Fruit fly (Drosophila melanogaster) whole organism, embryonic: ENCODE results near the gene Trf.

ENCODE experiments used
- Ada2b ChIP-seq: fragments of 200-800 bp; sonication (Bioruptor generic); IDR thresholded peaks from 2 replicates; pipeline ENCODE4 v1.3.6; 2022; ENCODE audit warnings: missing biosample characterization, missing genetic modification characterization
- Bdp1 ChIP-seq: fragments of 200-800 bp; sonication (Bioruptor generic); optimal IDR thresholded peaks from 3 replicates; lab custom pipeline; 2016; ENCODE audit warnings: missing biosample characterization, missing genetic modification characterization
- CG12744 ChIP-seq: fragments of 200-800 bp; sonication (Bioruptor generic); optimal IDR thresholded peaks from 2 replicates; lab custom pipeline; 2016; ENCODE audit warnings: missing biosample characterization, missing genetic modification characterization
- CG13296 ChIP-seq: fragments of 200-800 bp; sonication (Bioruptor generic); optimal IDR thresholded peaks from 3 replicates; lab custom pipeline; 2018; ENCODE audit warnings: missing biosample characterization, mild to moderate bottlenecking, missing genetic modification characterization
- CG13424 ChIP-seq: fragments of 200-800 bp; sonication (Bioruptor generic); optimal IDR thresholded peaks from 2 replicates; lab custom pipeline; 2019; ENCODE audit warnings: missing biosample characterization, mild to moderate bottlenecking, missing genetic modification characterization, moderate library complexity
- CG14441 ChIP-seq: fragments of 200-800 bp; sonication (Bioruptor generic); IDR thresholded peaks from 2 replicates; pipeline ENCODE4 v1.3.6; 2022; ENCODE audit warnings: missing biosample characterization, missing genetic modification characterization
- CG14667 ChIP-seq: fragments of 200-800 bp; sonication (Bioruptor generic); IDR thresholded peaks from 2 replicates; pipeline ENCODE4 v1.3.6; 2022; ENCODE audit warnings: missing biosample characterization, missing genetic modification characterization
- CG14965 ChIP-seq: fragments of 200-800 bp; sonication (Bioruptor generic); optimal IDR thresholded peaks from 2 replicates; lab custom pipeline; 2016; ENCODE audit warnings: missing biosample characterization, missing genetic modification characterization, borderline replicate concordance
- CG15514 ChIP-seq: fragments of 200-800 bp; sonication (Bioruptor generic); optimal IDR thresholded peaks from 3 replicates; lab custom pipeline; 2017; ENCODE audit warnings: missing biosample characterization, missing genetic modification characterization, mild to moderate bottlenecking, moderate library complexity, missing genetic modification reagents
- CG15696 ChIP-seq: fragments of 200-800 bp; sonication (Bioruptor generic); optimal IDR thresholded peaks from 2 replicates; lab custom pipeline; 2019; ENCODE audit warnings: missing biosample characterization, mild to moderate bottlenecking, missing genetic modification characterization, moderate library complexity
- CG17385 ChIP-seq: fragments of 200-800 bp; sonication (Bioruptor generic); optimal IDR thresholded peaks from 3 replicates; lab custom pipeline; 2018; ENCODE audit warnings: missing biosample characterization, mild to moderate bottlenecking, missing genetic modification characterization
- CG4282 ChIP-seq: fragments of 200-800 bp; sonication (Bioruptor generic); optimal IDR thresholded peaks from 2 replicates; lab custom pipeline; 2016; ENCODE audit warnings: missing biosample characterization, missing genetic modification characterization
- CG6272 ChIP-seq: fragments of 200-800 bp; sonication (Bioruptor generic); IDR thresholded peaks from 2 replicates; pipeline ENCODE4 v1.3.6; 2022; ENCODE audit warnings: missing biosample characterization, missing genetic modification characterization
- CG6813 ChIP-seq: fragments of 200-800 bp; sonication (Bioruptor generic); optimal IDR thresholded peaks from 2 replicates; lab custom pipeline; 2017; ENCODE audit warnings: missing biosample characterization, missing genetic modification characterization, mild to moderate bottlenecking, moderate library complexity, missing genetic modification reagents
- CG7839 ChIP-seq: fragments of 200-800 bp; sonication (Bioruptor generic); optimal IDR thresholded peaks from 3 replicates; lab custom pipeline; 2018; ENCODE audit warnings: missing biosample characterization, mild to moderate bottlenecking, missing genetic modification characterization, moderate library complexity
- CG8388 ChIP-seq: fragments of 200-800 bp; sonication (Bioruptor generic); optimal IDR thresholded peaks from 2 replicates; lab custom pipeline; 2019; ENCODE audit warnings: missing biosample characterization, mild to moderate bottlenecking, missing genetic modification characterization, moderate library complexity
- CG8478 ChIP-seq: fragments of >200 bp; optimal IDR thresholded peaks from 2 replicates; lab custom pipeline; 2018
- Dbx ChIP-seq: fragments of 200-800 bp; sonication (Bioruptor generic); IDR thresholded peaks from 3 replicates; pipeline ENCODE4 v1.3.6; 2022; ENCODE audit warnings: missing biosample characterization, missing genetic modification characterization
- Dp ChIP-seq: fragments of 200-800 bp; sonication (Bioruptor generic); optimal IDR thresholded peaks from 2 replicates; lab custom pipeline; 2018; ENCODE audit warnings: missing biosample characterization, mild to moderate bottlenecking, missing genetic modification characterization, moderate library complexity
- H2.0 ChIP-seq: fragments of 200-800 bp; sonication (Bioruptor generic); IDR thresholded peaks from 2 replicates; pipeline ENCODE4 v1.3.6; 2022; ENCODE audit warnings: missing biosample characterization, missing genetic modification characterization
- Hand ChIP-seq: fragments of 200-800 bp; sonication (Bioruptor generic); optimal IDR thresholded peaks from 2 replicates; lab custom pipeline; 2017; ENCODE audit warnings: mild to moderate bottlenecking, missing biosample characterization, missing genetic modification reagents, missing genetic modification characterization
- Lim3 ChIP-seq: fragments of 200-800 bp; sonication (Bioruptor generic); IDR thresholded peaks from 2 replicates; pipeline ENCODE4 v1.3.6; 2022; ENCODE audit warnings: missing biosample characterization, missing genetic modification characterization
- Lpt ChIP-seq: fragments of >200 bp; optimal IDR thresholded peaks from 2 replicates; lab custom pipeline; 2018; ENCODE audit warnings: missing biosample characterization, missing genetic modification characterization
- Neu2 ChIP-seq: fragments of 200-800 bp; sonication (Bioruptor generic); optimal IDR thresholded peaks from 3 replicates; lab custom pipeline; 2016; ENCODE audit warnings: missing biosample characterization, missing genetic modification characterization, borderline replicate concordance
- Oli ChIP-seq: fragments of 200-800 bp; sonication (Bioruptor generic); optimal IDR thresholded peaks from 2 replicates; lab custom pipeline; 2018; ENCODE audit warnings: missing biosample characterization, mild to moderate bottlenecking, missing genetic modification characterization, moderate library complexity
- PHDP ChIP-seq: fragments of 200-800 bp; sonication (Bioruptor generic); optimal IDR thresholded peaks from 3 replicates; lab custom pipeline; 2018; ENCODE audit warnings: missing biosample characterization, mild to moderate bottlenecking, missing genetic modification characterization, moderate library complexity
- Rfx ChIP-seq: fragments of 200-800 bp; sonication (Bioruptor generic); IDR thresholded peaks from 2 replicates; pipeline ENCODE4 v1.3.6; 2022; ENCODE audit warnings: missing biosample characterization, missing genetic modification characterization
- Sin3A ChIP-seq: fragments of >200 bp; optimal IDR thresholded peaks from 2 replicates; lab custom pipeline; 2018
- Trl ChIP-seq, 3 experiments: fragments of >200 bp in 2 of 3; fragments of 200-800 bp in 1 of 3; sonication (Bioruptor generic) in 1 of 3; optimal IDR thresholded peaks; 2 replicates in 1 of 3; 3 replicates in 2 of 3; lab custom pipeline; 2016 to 2017; ENCODE audit warnings: missing biosample characterization in 1 of 3, missing genetic modification characterization in 1 of 3
- ac ChIP-seq: fragments of 200-800 bp; sonication (Bioruptor generic); optimal IDR thresholded peaks from 3 replicates; lab custom pipeline; 2017; ENCODE audit warnings: missing biosample characterization, mild to moderate bottlenecking, missing genetic modification characterization
- amos ChIP-seq: fragments of 200-800 bp; sonication (Bioruptor generic); IDR thresholded peaks from 2 replicates; pipeline ENCODE4 v1.3.6; 2022; ENCODE audit warnings: missing biosample characterization, missing genetic modification characterization; ENCODE audit not compliant: partially characterized antibody
- cg ChIP-seq: fragments of 200-800 bp; sonication (Bioruptor generic); optimal IDR thresholded peaks from 3 replicates; lab custom pipeline; 2019; ENCODE audit warnings: missing biosample characterization, mild to moderate bottlenecking, missing genetic modification characterization, moderate library complexity
- crol ChIP-seq: fragments of 200-800 bp; sonication (Bioruptor generic); IDR thresholded peaks from 2 replicates; pipeline ENCODE4 v1.3.6; 2022; ENCODE audit warnings: missing biosample characterization, missing genetic modification characterization
- dysf ChIP-seq: fragments of 200-800 bp; sonication (Bioruptor generic); IDR thresholded peaks from 3 replicates; pipeline ENCODE4 v1.3.6; 2022; ENCODE audit warnings: missing biosample characterization, missing genetic modification characterization
- ewg ChIP-seq: fragments of 200-800 bp; sonication (Bioruptor generic); optimal IDR thresholded peaks from 3 replicates; lab custom pipeline; 2017; ENCODE audit warnings: mild to moderate bottlenecking, missing biosample characterization, missing genetic modification reagents, missing genetic modification characterization
- fd64A ChIP-seq: fragments of 200-800 bp; sonication (Bioruptor generic); optimal IDR thresholded peaks from 3 replicates; lab custom pipeline; 2018; ENCODE audit warnings: missing biosample characterization, mild to moderate bottlenecking, missing genetic modification characterization
- fru ChIP-seq: fragments of >200 bp; optimal IDR thresholded peaks from 2 replicates; lab custom pipeline; 2017
- gcm ChIP-seq: fragments of 200-800 bp; sonication (Bioruptor generic); optimal IDR thresholded peaks from 2 replicates; lab custom pipeline; 2019; ENCODE audit warnings: missing biosample characterization, mild to moderate bottlenecking, missing genetic modification characterization, moderate library complexity
- gt ChIP-seq: fragments of 200-800 bp; sonication (Bioruptor generic); IDR thresholded peaks from 2 replicates; pipeline ENCODE4 v1.3.6; 2022; ENCODE audit warnings: missing biosample characterization, missing genetic modification characterization
- pan ChIP-seq, 4 experiments: fragments of >200 bp in 3 of 4; fragments of 200-800 bp in 1 of 4; sonication (Bioruptor generic) in 1 of 4; optimal IDR thresholded peaks in 3 of 4; IDR thresholded peaks in 1 of 4; 2 replicates each; pipeline versions ENCODE4 v1.3.6 to Lab custom; 2017 to 2022; ENCODE audit warnings: missing biosample characterization in 2 of 4, missing genetic modification characterization in 2 of 4, mixed read lengths in 1 of 4
- pho ChIP-seq: fragments of 200-800 bp; sonication (Bioruptor generic); optimal IDR thresholded peaks from 2 replicates; lab custom pipeline; 2016; ENCODE audit warnings: missing biosample characterization, missing genetic modification characterization
- pnt ChIP-seq: fragments of 200-800 bp; sonication (Bioruptor generic); optimal IDR thresholded peaks from 3 replicates; lab custom pipeline; 2016; ENCODE audit warnings: missing biosample characterization, missing genetic modification characterization
- sc ChIP-seq, 3 experiments: fragments of >200 bp in 2 of 3; fragments of 200-800 bp in 1 of 3; sonication (Bioruptor generic) in 1 of 3; optimal IDR thresholded peaks; 2 replicates in 2 of 3; 3 replicates in 1 of 3; lab custom pipeline; 2017; ENCODE audit warnings: mild to moderate bottlenecking in 1 of 3, missing biosample characterization in 1 of 3, missing genetic modification characterization in 1 of 3, missing genetic modification reagents in 1 of 3
- schlank ChIP-seq: fragments of 200-800 bp; sonication (Bioruptor generic); optimal IDR thresholded peaks from 2 replicates; lab custom pipeline; 2018; ENCODE audit warnings: missing biosample characterization, mild to moderate bottlenecking, missing genetic modification characterization
- sim ChIP-seq: fragments of 200-800 bp; sonication (Bioruptor generic); IDR thresholded peaks from 2 replicates; pipeline ENCODE4 v1.3.6; 2022; ENCODE audit warnings: missing biosample characterization, missing genetic modification characterization
- slbo ChIP-seq: fragments of 200-800 bp; sonication (Bioruptor generic); IDR thresholded peaks from 2 replicates; pipeline ENCODE4 v1.3.6; 2022; ENCODE audit warnings: missing biosample characterization, missing genetic modification characterization
- sob ChIP-seq: fragments of 200-800 bp; sonication (Bioruptor generic); IDR thresholded peaks from 2 replicates; pipeline ENCODE4 v1.3.6; 2022; ENCODE audit warnings: missing biosample characterization, missing genetic modification characterization
- sr ChIP-seq: fragments of 200-800 bp; sonication (Bioruptor generic); IDR thresholded peaks from 3 replicates; pipeline ENCODE4 v1.3.6; 2022; ENCODE audit warnings: missing biosample characterization, missing genetic modification characterization
- usp ChIP-seq: fragments of >200 bp; optimal IDR thresholded peaks from 2 replicates; lab custom pipeline; 2017; ENCODE audit warnings: missing biosample characterization, missing genetic modification characterization

Gene Trf

dm6 chr2L:8030693-8031210 lies 41.9 kb upstream of the Trf start, which contains the start of gene Cka (continued):
- peak; percentile 17 for TF ChIP-seq CG4282 (GFP tag; lab: Kevin White, UChicago)
- no peak for TF ChIP-seq usp (GFP tag; lab: Kevin White, UChicago)
- no peak for TF ChIP-seq CG14441 (GFP tag; lab: Robert Waterston, UW)
- peak; percentile 2 for TF ChIP-seq Hand (GFP tag; lab: Kevin White, UChicago)
- TF ChIP-seq CG8388 (GFP tag; lab: Kevin White, UChicago), result no peak
- TF ChIP-seq crol, result peak; percentile 38; the same call in 1 of the 2 replicates
- no peak for TF ChIP-seq PHDP (tag; lab: Kevin White, UChicago)
- peak; percentile 13; the same call in 1 of the 2 replicates for TF ChIP-seq sim
- peak; percentile 97 for TF ChIP-seq cg (GFP tag; lab: Kevin White, UChicago)
- TF ChIP-seq Trl (optimal IDR thresholded peaks at IDR 0.05; lab: Kevin White, UChicago), result no peak
- TF ChIP-seq Trl (GFP tag; optimal IDR thresholded peaks at IDR 0.05; lab: Kevin White, UChicago), result no peak
- TF ChIP-seq pho, result no peak
- TF ChIP-seq CG13296, result peak; percentile 21
- TF ChIP-seq sob (GFP tag; lab: Robert Waterston, UW), result peak; percentile 55; the same call in 1 of the 2 replicates
- TF ChIP-seq pnt (GFP tag; lab: Kevin White, UChicago), result no peak
- peak; percentile 21 for TF ChIP-seq Oli
- TF ChIP-seq CG14965, result no peak
- peak; percentile 3 for TF ChIP-seq ac (GFP tag; lab: Kevin White, UChicago)
- TF ChIP-seq amos (GFP tag; lab: Robert Waterston, UW), result peak; percentile 29; the same call in 1 of the 2 replicates
- no peak for TF ChIP-seq dysf (GFP tag; lab: Robert Waterston, UW)
- TF ChIP-seq fd64A (GFP tag; lab: Kevin White, UChicago), result no peak
- TF ChIP-seq Neu2 (GFP tag; lab: Kevin White, UChicago), result no peak
- TF ChIP-seq CG7839 (tag; lab: Kevin White, UChicago), result no peak
- TF ChIP-seq CG15514 (GFP tag; lab: Kevin White, UChicago), result peak; percentile 12
- TF ChIP-seq sc (optimal IDR thresholded peaks at IDR 0.05; lab: Kevin White, UChicago), result no peak
- TF ChIP-seq sc (GFP tag; optimal IDR thresholded peaks at IDR 0.05; lab: Kevin White, UChicago), result no peak
- TF ChIP-seq Rfx (GFP tag; lab: Robert Waterston, UW), result peak; percentile 53
- TF ChIP-seq CG6272 (GFP tag; lab: Robert Waterston, UW), result 0 out of 2 replicates have a peak, but pooled peaks have one; percentile 12
- peak; percentile 17 for TF ChIP-seq Dp (GFP tag; lab: Kevin White, UChicago)
- TF ChIP-seq gcm (GFP tag; lab: Kevin White, UChicago), result peak; percentile 44
- 0 out of 2 replicates have a peak, but pooled peaks have one; percentile 30 for TF ChIP-seq slbo (GFP tag; lab: Robert Waterston, UW)
- TF ChIP-seq Sin3A (lab: Kevin White, UChicago), result peak; percentile 46
- TF ChIP-seq pan (optimal IDR thresholded peaks at IDR 0.05; lab: Kevin White, UChicago), result no peak
- peak in 1 of 2 experiments; percentile 22 for TF ChIP-seq pan (GFP tag; optimal IDR thresholded peaks at IDR 0.05 in 1 of 2, IDR thresholded peaks at IDR 0.05 in 1 of 2)
- peak; percentile 13 for TF ChIP-seq ewg (GFP tag; lab: Kevin White, UChicago)
- TF ChIP-seq Ada2b (GFP tag; lab: Robert Waterston, UW), result no peak
- peak; percentile 18 for TF ChIP-seq CG13424 (tag; lab: Kevin White, UChicago)
- TF ChIP-seq CG8478 (lab: Kevin White, UChicago), result peak; percentile 97
- TF ChIP-seq CG17385 (GFP tag; lab: Kevin White, UChicago), result no peak
- TF ChIP-seq schlank (tag; lab: Kevin White, UChicago), result peak; percentile 31
- TF ChIP-seq CG12744 (GFP tag; lab: Kevin White, UChicago), result no peak
- no peak for TF ChIP-seq Bdp1 (GFP tag; lab: Kevin White, UChicago)
- TF ChIP-seq sr (GFP tag; lab: Robert Waterston, UW), result 0 out of 3 replicates have a peak, but pooled peaks have one; percentile 12
- no peak for TF ChIP-seq Lim3 (GFP tag; lab: Robert Waterston, UW)
- TF ChIP-seq CG15696 (tag; lab: Kevin White, UChicago), result no peak
- no peak for TF ChIP-seq gt (GFP tag; lab: Robert Waterston, UW)
- no peak for TF ChIP-seq H2.0 (GFP tag; lab: Robert Waterston, UW)
- TF ChIP-seq fru (lab: Kevin White, UChicago), result no peak
- no peak for TF ChIP-seq Lpt (GFP tag; lab: Kevin White, UChicago)
- TF ChIP-seq CG14667 (GFP tag; lab: Robert Waterston, UW), result no peak
- TF ChIP-seq Dbx, result 0 out of 3 replicates have a peak, but pooled peaks have one; percentile 18
- TF ChIP-seq CG6813, result no peak
